Worm (Caenorhabditis elegans): ENCODE measurements around the gene lsd-1.

DNA sequence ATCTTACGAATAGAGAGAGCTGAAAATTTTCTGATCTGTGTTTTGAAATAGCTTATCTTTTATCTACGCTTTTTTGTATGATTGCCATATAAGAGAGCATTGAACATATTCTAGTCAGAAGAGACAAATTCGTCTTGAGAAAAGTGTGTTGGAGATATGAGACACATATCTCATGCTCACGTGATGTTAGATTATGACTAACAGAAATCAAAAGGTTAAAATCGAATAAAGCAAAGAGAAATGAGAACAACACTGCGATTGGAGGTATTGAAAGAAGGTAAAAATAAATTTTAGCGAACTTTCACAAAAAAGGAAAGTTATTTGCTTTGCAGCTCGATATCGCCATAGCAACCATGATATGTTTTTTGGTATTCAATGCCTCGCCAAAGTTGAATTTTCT, 33.4 kb downstream of the lsd-1 start, which contains the start of gene nhr-167:
- TF ChIP-seq ztf-11 (tag; optimal IDR thresholded peaks at IDR 0.05) = no peak
- TF ChIP-seq skn-1 (tag; optimal IDR thresholded peaks at IDR 0.05) = no peak
- TF ChIP-seq ZK546.5 (tag; optimal IDR thresholded peaks at IDR 0.05) = no peak
- TF ChIP-seq lin-13 (GFP tag; optimal IDR thresholded peaks at IDR 0.05) = no peak
- TF ChIP-seq aly-2 (tag; optimal IDR thresholded peaks at IDR 0.05) = no peak
- no peak for TF ChIP-seq fos-1 (tag; optimal IDR thresholded peaks at IDR 0.05)
- TF ChIP-seq mdl-1 (tag; optimal IDR thresholded peaks at IDR 0.05) = no peak
- TF ChIP-seq blmp-1 (tag; optimal IDR thresholded peaks at IDR 0.05; ENCODE audit: insufficient read depth) = no peak
- TF ChIP-seq nhr-237 (tag; optimal IDR thresholded peaks at IDR 0.05) = no peak
- no peak for TF ChIP-seq alr-1 (tag; optimal IDR thresholded peaks at IDR 0.05)
- TF ChIP-seq F13H6.1 (tag; optimal IDR thresholded peaks at IDR 0.05) = no peak
- no peak for TF ChIP-seq ama-1 (optimal IDR thresholded peaks at IDR 0.05)

Measured in whole organism, L2 larva.